Fruit fly (Drosophila melanogaster): ENCODE measurements around the gene CG42717.

The CG42717 gene

DNA sequence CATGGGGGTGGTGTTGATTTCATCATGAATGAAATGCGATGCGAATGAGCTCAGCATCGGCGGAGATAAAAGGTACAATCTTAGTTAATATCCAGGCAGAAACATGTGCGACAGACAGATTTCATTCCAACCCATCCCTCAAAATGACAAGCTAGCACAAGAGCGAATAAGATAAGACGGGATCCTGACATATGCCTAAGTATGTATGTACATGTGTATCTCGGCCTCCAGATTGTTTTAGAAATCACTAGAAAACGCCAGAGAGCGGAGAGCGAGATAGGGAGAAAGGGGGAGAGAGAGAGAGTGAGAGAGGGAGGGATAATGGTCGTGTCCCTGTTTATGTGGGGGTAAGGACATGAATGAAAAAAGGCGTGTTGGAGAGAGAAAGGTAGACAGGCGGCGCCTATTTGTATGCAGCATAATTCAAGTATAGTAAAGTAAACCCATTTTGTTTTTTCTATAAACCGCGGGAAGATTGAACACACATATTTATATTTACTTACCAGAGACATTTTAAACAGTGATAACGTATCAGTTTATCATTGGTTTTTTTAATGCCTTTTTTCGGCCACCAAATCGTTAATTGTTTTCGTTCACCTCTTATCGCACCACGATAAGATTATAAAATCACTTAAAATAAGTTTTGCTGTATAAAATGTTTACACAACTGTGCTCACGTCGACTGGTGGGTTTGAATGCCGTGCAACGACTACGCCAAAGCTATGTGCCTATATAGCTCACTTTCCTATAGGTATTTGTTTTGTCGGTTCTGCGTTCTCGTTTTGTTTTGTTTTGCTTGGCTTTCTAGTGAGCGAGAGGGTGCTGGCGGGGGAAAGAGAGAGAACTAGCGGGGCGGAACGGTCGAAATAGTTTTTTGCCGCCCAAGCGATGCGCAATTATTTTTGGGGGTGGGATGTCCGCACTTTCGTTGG lies 17.2 kb upstream of the CG42717 start (continued):
- TF ChIP-seq cg (GFP tag; optimal IDR thresholded peaks at IDR 0.05), result peak; percentile 25
- TF ChIP-seq ranshi (GFP tag; IDR thresholded peaks at IDR 0.05), result 0 out of 2 replicates have a peak, but pooled peaks have one; percentile 19
- TF ChIP-seq kay (GFP tag; optimal IDR thresholded peaks at IDR 0.05), result no peak
- peak; percentile 16 for TF ChIP-seq tap (tag; optimal IDR thresholded peaks at IDR 0.05)
- TF ChIP-seq Ets97D (GFP tag; optimal IDR thresholded peaks at IDR 0.05), result no peak
- no peak for TF ChIP-seq zfh1 (GFP tag; IDR thresholded peaks at IDR 0.05)
- peak; percentile 66 for TF ChIP-seq CG12071 (GFP tag; optimal IDR thresholded peaks at IDR 0.05)
- TF ChIP-seq Side (GFP tag; optimal IDR thresholded peaks at IDR 0.05), result no peak
- TF ChIP-seq CG14710 (tag; optimal IDR thresholded peaks at IDR 0.05), result no peak
- TF ChIP-seq H2.0 (GFP tag; IDR thresholded peaks at IDR 0.05), result no peak
- TF ChIP-seq Lpt (GFP tag; optimal IDR thresholded peaks at IDR 0.05), result no peak
- peak; percentile 5 for TF ChIP-seq CG13424 (tag; optimal IDR thresholded peaks at IDR 0.05)
- no peak for TF ChIP-seq CG8478 (optimal IDR thresholded peaks at IDR 0.05)
- peak; percentile 58 for TF ChIP-seq CG17568 (GFP tag; optimal IDR thresholded peaks at IDR 0.05)
- TF ChIP-seq CG5245 (GFP tag; optimal IDR thresholded peaks at IDR 0.05), result no peak
- peak; percentile 44 for TF ChIP-seq Meics (GFP tag; optimal IDR thresholded peaks at IDR 0.05)
- no peak for TF ChIP-seq vnd (GFP tag; IDR thresholded peaks at IDR 0.05; ENCODE audit: partially characterized antibody)
- TF ChIP-seq CG6654 (GFP tag; optimal IDR thresholded peaks at IDR 0.05), result no peak
- no peak for TF ChIP-seq CG3163 (GFP tag; optimal IDR thresholded peaks at IDR 0.05)
- peak; percentile 9 for TF ChIP-seq Mad (GFP tag; optimal IDR thresholded peaks at IDR 0.05)
- no peak for TF ChIP-seq Dp (GFP tag; optimal IDR thresholded peaks at IDR 0.05)
- no peak for TF ChIP-seq ham (GFP tag; IDR thresholded peaks at IDR 0.05)
- no peak for TF ChIP-seq bab2 (GFP tag; optimal IDR thresholded peaks at IDR 0.05)
- no peak for TF ChIP-seq TFAM (GFP tag; optimal IDR thresholded peaks at IDR 0.05)
- peak in 1 of 3 experiments; percentile 12 for TF ChIP-seq lola (GFP tag; optimal IDR thresholded peaks at IDR 0.05)
- TF ChIP-seq Optix (GFP tag; IDR thresholded peaks at IDR 0.05), result no peak
- TF ChIP-seq chn (GFP tag; optimal IDR thresholded peaks at IDR 0.05), result peak; percentile 6
- TF ChIP-seq Gsc (GFP tag; IDR thresholded peaks at IDR 0.05), result no peak
- no peak for TF ChIP-seq pb (GFP tag; optimal IDR thresholded peaks at IDR 0.05)
- peak; percentile 43; the same call in 1 of the 2 replicates for TF ChIP-seq Rfx (GFP tag; IDR thresholded peaks at IDR 0.05)
- TF ChIP-seq CG2116 (GFP tag; optimal IDR thresholded peaks at IDR 0.05), result no peak
- no peak for TF ChIP-seq CG33213 (GFP tag; optimal IDR thresholded peaks at IDR 0.05)
- TF ChIP-seq PHDP (tag; optimal IDR thresholded peaks at IDR 0.05), result peak; percentile 32
- TF ChIP-seq CG9876 (GFP tag; optimal IDR thresholded peaks at IDR 0.05), result no peak
- no peak for TF ChIP-seq HLH3B (GFP tag; IDR thresholded peaks at IDR 0.05)
- peak; percentile 47; the same call in 1 of the 2 replicates for TF ChIP-seq NFAT (GFP tag; IDR thresholded peaks at IDR 0.05)
- no peak for TF ChIP-seq CG8089 (GFP tag; optimal IDR thresholded peaks at IDR 0.05)
- no peak for TF ChIP-seq NfI (GFP tag; optimal IDR thresholded peaks at IDR 0.05)
- no peak for TF ChIP-seq BEAF-32 (GFP tag; optimal IDR thresholded peaks at IDR 0.05)
- TF ChIP-seq Lim3 (GFP tag; IDR thresholded peaks at IDR 0.05), result peak; percentile 63; the same call in 1 of the 2 replicates
- TF ChIP-seq CG15479 (GFP tag; optimal IDR thresholded peaks at IDR 0.05), result peak; percentile 95
- TF ChIP-seq CG10654 (GFP tag; optimal IDR thresholded peaks at IDR 0.05), result no peak
- TF ChIP-seq ssp (GFP tag; IDR thresholded peaks at IDR 0.05), result no peak
- peak; percentile 24 for TF ChIP-seq D19A (tag; optimal IDR thresholded peaks at IDR 0.05)
- no peak for TF ChIP-seq Stat92E (GFP tag; optimal IDR thresholded peaks at IDR 0.05)
- no peak for TF ChIP-seq lbe (GFP tag; optimal IDR thresholded peaks at IDR 0.05)
- TF ChIP-seq gcm2 (GFP tag; optimal IDR thresholded peaks at IDR 0.05), result no peak
- TF ChIP-seq chif (GFP tag; optimal IDR thresholded peaks at IDR 0.05), result no peak
- peak; percentile 59 for TF ChIP-seq CG2678 (tag; optimal IDR thresholded peaks at IDR 0.05)

Measured in whole organism, embryonic.